Worm (Caenorhabditis elegans): ENCODE results near the gene skr-19.

ce11 chrX:13267230-13267629 is 42.7 kb upstream of the skr-19 start, which contains the start of gene cyp-14A1:
- TF ChIP-seq him-1 (tag; optimal IDR thresholded peaks at IDR 0.05): no peak
- TF ChIP-seq W03F9.2 (tag; optimal IDR thresholded peaks at IDR 0.05): no peak

Data from whole organism, L4/young adult.